Worm (Caenorhabditis elegans) whole organism, mixed stage, embryonic: ENCODE results near the gene rsp-4.

ENCODE experiments used
- ceh-83 ChIP-seq: fragments of 200-800 bp; sonication (Bioruptor generic); optimal IDR thresholded peaks from 2 replicates; lab custom pipeline; 2018; ENCODE audit warnings: mild to moderate bottlenecking, missing genetic modification characterization, missing compliant biosample characterization
- elt-1 ChIP-seq: sonication (generic microtip); optimal IDR thresholded peaks from 2 replicates; lab custom pipeline; 2017; ENCODE audit warnings: missing genetic modification characterization, mild to moderate bottlenecking, missing compliant biosample characterization, antibody characterized with exemption, moderate library complexity, borderline replicate concordance; ENCODE audit not compliant: insufficient read depth
- lin-13 ChIP-seq: fragments of 150-350 bp; optimal IDR thresholded peaks from 2 replicates; lab custom pipeline; 2014; ENCODE audit warnings: missing biosample characterization, missing genetic modification characterization
- mep-1 ChIP-seq: fragments of 150-350 bp; optimal IDR thresholded peaks from 2 replicates; lab custom pipeline; 2017; ENCODE audit warnings: missing biosample characterization, missing genetic modification reagents, missing genetic modification characterization, inconsistent platforms
- nhr-28 ChIP-seq: fragments of 150-350 bp; optimal IDR thresholded peaks from 2 replicates; lab custom pipeline; 2014; ENCODE audit warnings: missing biosample characterization, missing genetic modification characterization
- nhr-76 ChIP-seq: sonication (generic microtip); optimal IDR thresholded peaks from 2 replicates; lab custom pipeline; 2017; ENCODE audit warnings: missing biosample characterization, missing genetic modification characterization
- pha-4 ChIP-seq: fragments of 150-350 bp; optimal IDR thresholded peaks from 2 replicates; lab custom pipeline; 2018; ENCODE audit warnings: missing biosample characterization, missing genetic modification reagents, missing genetic modification characterization
- sptf-1 ChIP-seq: sonication (generic microtip); optimal IDR thresholded peaks from 2 replicates; lab custom pipeline; 2017; ENCODE audit warnings: mild to moderate bottlenecking, missing genetic modification characterization, moderate library complexity, missing compliant biosample characterization
- unc-39 ChIP-seq: fragments of 150-350 bp; optimal IDR thresholded peaks from 2 replicates; lab custom pipeline; 2014; ENCODE audit warnings: missing biosample characterization, missing genetic modification characterization
- unc-62 ChIP-seq: fragments of 150-350 bp; optimal IDR thresholded peaks from 2 replicates; lab custom pipeline; 2014; ENCODE audit warnings: missing biosample characterization, missing genetic modification reagents, missing genetic modification characterization

ce11 chrII:5377467-5378238 is 11.0 kb downstream of the rsp-4 start, which contains the start of gene prdx-2:
- TF ChIP-seq pha-4 (tag; lab: Kevin White, UChicago) (no peak), mep-1 (tag; lab: Kevin White, UChicago) (no peak), ceh-83 (GFP tag; lab: Kevin White, UChicago) (no peak), sptf-1 (no peak), nhr-28 (no peak), nhr-76 (tag; lab: Kevin White, UChicago) (no peak), unc-62 (GFP tag; lab: Kevin White, UChicago) (no peak), elt-1 (no peak), unc-39 (tag; lab: Kevin White, UChicago) (no peak), lin-13 (tag; lab: Kevin White, UChicago) (no peak)
